Worm (Caenorhabditis elegans) whole organism, young adult: ENCODE data around the gene C49F5.8.
A peak's percentile ranks its signal among the peaks of the same experiment; 100 is the strongest.
"Not testable (repeated sequence)": the region's sequence is repeated elsewhere in the genome, so short reads cannot be mapped to it uniquely, and the experiment has no call there.

Experiments
- B0261.1 ChIP-seq: sonication (generic microtip); optimal IDR thresholded peaks from 2 replicates; lab custom pipeline; 2016; ENCODE audit warnings: mild to moderate bottlenecking, missing genetic modification characterization, moderate library complexity, missing compliant biosample characterization
- F22D6.2 ChIP-seq: sonication (generic microtip); optimal IDR thresholded peaks from 2 replicates; lab custom pipeline; 2016; ENCODE audit warnings: mild to moderate bottlenecking, missing genetic modification characterization, missing compliant biosample characterization
- F23B12.7 ChIP-seq: sonication (generic microtip); optimal IDR thresholded peaks from 2 replicates; lab custom pipeline; 2017; ENCODE audit warnings: missing genetic modification characterization, mild to moderate bottlenecking, missing compliant biosample characterization, antibody characterized with exemption, moderate library complexity; ENCODE audit not compliant: insufficient read depth
- F33H1.4 ChIP-seq: fragments of 200-800 bp; sonication (Bioruptor generic); IDR thresholded peaks from 2 replicates; pipeline ENCODE4 v1.3.6; 2022; ENCODE audit warnings: missing genetic modification reagents, missing genetic modification characterization, missing compliant biosample characterization
- F37B4.10 ChIP-seq: fragments of 200-800 bp; sonication (Bioruptor generic); IDR thresholded peaks from 2 replicates; pipeline ENCODE4 v1.3.6; 2022; ENCODE audit warnings: missing genetic modification characterization, missing compliant biosample characterization
- F39B2.1 ChIP-seq: fragments of 200-800 bp; sonication (Bioruptor generic); IDR thresholded peaks from 2 replicates; pipeline ENCODE4 v1.3.6; 2022; ENCODE audit warnings: missing genetic modification reagents, missing genetic modification characterization, missing compliant biosample characterization
- F57A8.1 ChIP-seq: fragments of 200-800 bp; sonication (Bioruptor generic); optimal IDR thresholded peaks from 2 replicates; lab custom pipeline; 2018; ENCODE audit warnings: mild to moderate bottlenecking, missing genetic modification characterization, moderate library complexity, missing compliant biosample characterization
- Y53F4B.3 ChIP-seq: fragments of 200-800 bp; sonication (Bioruptor generic); IDR thresholded peaks from 2 replicates; pipeline ENCODE4 v1.3.6; 2022; ENCODE audit warnings: missing genetic modification reagents, missing genetic modification characterization, missing compliant biosample characterization
- Y53G8AR.9 ChIP-seq: fragments of 200-800 bp; sonication (Bioruptor generic); conservative IDR thresholded peaks from 2 replicates; pipeline ENCODE4 v1.3.6; 2022; ENCODE audit warnings: missing genetic modification reagents, missing genetic modification characterization, missing compliant biosample characterization
- Y56A3A.18 ChIP-seq: fragments of 200-800 bp; sonication (Bioruptor generic); IDR thresholded peaks from 2 replicates; pipeline ENCODE4 v1.3.6; 2022; ENCODE audit warnings: missing genetic modification reagents, missing genetic modification characterization, missing compliant biosample characterization
- Y79H2A.3 ChIP-seq: fragments of 200-800 bp; sonication (Bioruptor generic); conservative IDR thresholded peaks from 2 replicates; pipeline ENCODE4 v1.3.6; 2022; ENCODE audit warnings: missing genetic modification reagents, missing genetic modification characterization, missing compliant biosample characterization
- aptf-2 ChIP-seq: fragments of 200-800 bp; sonication (Bioruptor generic); conservative IDR thresholded peaks from 2 replicates; pipeline ENCODE4 v1.3.6; 2022; ENCODE audit warnings: missing genetic modification reagents, missing genetic modification characterization, missing compliant biosample characterization
- atf-7 ChIP-seq: sonication (generic microtip); optimal IDR thresholded peaks from 2 replicates; lab custom pipeline; 2017; ENCODE audit warnings: mild to moderate bottlenecking, missing genetic modification characterization, missing compliant biosample characterization
- attf-3 ChIP-seq: fragments of 200-800 bp; sonication (Bioruptor generic); conservative IDR thresholded peaks from 2 replicates; pipeline ENCODE4 v1.3.6; 2022; ENCODE audit warnings: missing genetic modification reagents, missing genetic modification characterization, missing compliant biosample characterization
- attf-5 ChIP-seq: fragments of 200-800 bp; sonication (Bioruptor generic); optimal IDR thresholded peaks from 2 replicates; lab custom pipeline; 2018; ENCODE audit warnings: mild to moderate bottlenecking, missing genetic modification characterization, missing compliant biosample characterization
- bed-2 ChIP-seq: fragments of 200-800 bp; sonication (Bioruptor generic); IDR thresholded peaks from 2 replicates; pipeline ENCODE4 v1.3.6; 2022; ENCODE audit warnings: missing genetic modification reagents, missing genetic modification characterization, missing compliant biosample characterization
- ceh-58 ChIP-seq: fragments of 200-800 bp; sonication (Bioruptor generic); IDR thresholded peaks from 2 replicates; pipeline ENCODE4 v1.3.6; 2022; ENCODE audit warnings: missing genetic modification characterization, missing compliant biosample characterization
- ceh-79 ChIP-seq: sonication (generic microtip); optimal IDR thresholded peaks from 2 replicates; lab custom pipeline; 2017; ENCODE audit warnings: mild to moderate bottlenecking, missing genetic modification characterization, missing compliant biosample characterization
- ceh-91 ChIP-seq: fragments of 200-800 bp; sonication (Bioruptor generic); IDR thresholded peaks from 2 replicates; pipeline ENCODE4 v1.3.6; 2022; ENCODE audit warnings: missing genetic modification reagents, missing genetic modification characterization, missing compliant biosample characterization
- chd-7 ChIP-seq: sonication (generic microtip); optimal IDR thresholded peaks from 2 replicates; lab custom pipeline; 2016; ENCODE audit warnings: mild to moderate bottlenecking, missing genetic modification characterization, moderate library complexity, missing compliant biosample characterization
- dpff-1 ChIP-seq: sonication (generic microtip); optimal IDR thresholded peaks from 2 replicates; lab custom pipeline; 2017; ENCODE audit warnings: mild to moderate bottlenecking, missing genetic modification characterization, missing compliant biosample characterization
- fkh-3 ChIP-seq: sonication (generic microtip); optimal IDR thresholded peaks from 2 replicates; lab custom pipeline; 2016; ENCODE audit warnings: mild to moderate bottlenecking, missing genetic modification characterization, missing compliant biosample characterization
- hmg-1.2 ChIP-seq: fragments of 200-800 bp; sonication (Bioruptor generic); IDR thresholded peaks from 2 replicates; pipeline ENCODE4 v1.3.6; 2022; ENCODE audit warnings: missing genetic modification reagents, missing genetic modification characterization, missing compliant biosample characterization
- hrde-1 ChIP-seq: sonication (generic microtip); optimal IDR thresholded peaks from 2 replicates; lab custom pipeline; 2016; ENCODE audit warnings: missing genetic modification characterization, mild to moderate bottlenecking, missing compliant biosample characterization, moderate library complexity, missing genotype, missing genetic modification reagents, borderline replicate concordance
- let-526 ChIP-seq: fragments of 200-800 bp; sonication (Bioruptor generic); IDR thresholded peaks from 2 replicates; pipeline ENCODE4 v1.3.6; 2022; ENCODE audit warnings: missing genetic modification reagents, missing genetic modification characterization, missing compliant biosample characterization
- let-607 ChIP-seq, 2 experiments: fragments of 200-800 bp in 1 of 2; sonication (Bioruptor generic) in 1 of 2; sonication (generic microtip) in 1 of 2; optimal IDR thresholded peaks; 2 replicates each; lab custom pipeline; 2016 to 2018; ENCODE audit warnings: mild to moderate bottlenecking in 2 of 2, missing compliant biosample characterization in 2 of 2, missing genetic modification characterization in 2 of 2, moderate library complexity in 2 of 2, missing genotype in 1 of 2
- lin-40 ChIP-seq: sonication (generic microtip); optimal IDR thresholded peaks from 2 replicates; lab custom pipeline; 2016; ENCODE audit warnings: missing genetic modification characterization, mild to moderate bottlenecking, missing compliant biosample characterization, missing genotype, missing genetic modification reagents
- madf-10 ChIP-seq: sonication (generic microtip); optimal IDR thresholded peaks from 2 replicates; lab custom pipeline; 2016; ENCODE audit warnings: mild to moderate bottlenecking, missing genetic modification characterization, missing compliant biosample characterization
- madf-6 ChIP-seq: fragments of 200-800 bp; sonication (Bioruptor generic); IDR thresholded peaks from 2 replicates; pipeline ENCODE4 v1.3.6; 2022; ENCODE audit warnings: missing genetic modification reagents, missing genetic modification characterization, missing compliant biosample characterization
- mes-4 ChIP-seq: sonication (generic microtip); optimal IDR thresholded peaks from 2 replicates; lab custom pipeline; 2016; ENCODE audit warnings: missing genotype, missing genetic modification characterization, missing compliant biosample characterization
- nfya-1 ChIP-seq: sonication (generic microtip); optimal IDR thresholded peaks from 2 replicates; lab custom pipeline; 2017; ENCODE audit warnings: antibody characterized with exemption, missing compliant biosample characterization, missing genetic modification characterization, borderline replicate concordance; ENCODE audit not compliant: insufficient read depth
- nhr-27 ChIP-seq: fragments of 200-800 bp; sonication (Bioruptor generic); optimal IDR thresholded peaks from 2 replicates; lab custom pipeline; 2018; ENCODE audit warnings: mild to moderate bottlenecking, missing genetic modification characterization, moderate library complexity, missing compliant biosample characterization
- nhr-80 ChIP-seq: sonication (generic microtip); optimal IDR thresholded peaks from 2 replicates; lab custom pipeline; 2016; ENCODE audit warnings: missing genetic modification characterization, missing compliant biosample characterization
- sdz-38 ChIP-seq: sonication (generic microtip); optimal IDR thresholded peaks from 2 replicates; lab custom pipeline; 2016; ENCODE audit warnings: missing genotype, missing genetic modification characterization, missing compliant biosample characterization
- snpc-1.3 ChIP-seq: sonication (generic microtip); optimal IDR thresholded peaks from 2 replicates; lab custom pipeline; 2017; ENCODE audit warnings: missing genetic modification characterization, mild to moderate bottlenecking, missing compliant biosample characterization, antibody characterized with exemption, moderate library complexity, missing genotype, missing genetic modification reagents; ENCODE audit not compliant: insufficient read depth
- somi-1 ChIP-seq: fragments of 200-800 bp; sonication (Bioruptor generic); optimal IDR thresholded peaks from 2 replicates; lab custom pipeline; 2018; ENCODE audit warnings: mild to moderate bottlenecking, missing genetic modification characterization, missing compliant biosample characterization
- sptf-2 ChIP-seq: fragments of 200-800 bp; sonication (Bioruptor generic); optimal IDR thresholded peaks from 2 replicates; lab custom pipeline; 2018; ENCODE audit warnings: mild to moderate bottlenecking, missing genetic modification characterization, missing compliant biosample characterization
- xnd-1 ChIP-seq: sonication (generic microtip); optimal IDR thresholded peaks from 2 replicates; lab custom pipeline; 2016; ENCODE audit warnings: missing genotype, missing genetic modification reagents, missing genetic modification characterization, missing compliant biosample characterization
- ztf-22 ChIP-seq: fragments of 200-800 bp; sonication (Bioruptor generic); optimal IDR thresholded peaks from 2 replicates; lab custom pipeline; 2018; ENCODE audit warnings: mild to moderate bottlenecking, missing genetic modification characterization, moderate library complexity, missing compliant biosample characterization
- ztf-6 ChIP-seq: fragments of 200-800 bp; sonication (Bioruptor generic); IDR thresholded peaks from 2 replicates; pipeline ENCODE4 v1.3.6; 2022; ENCODE audit warnings: missing genetic modification reagents, missing genetic modification characterization, missing compliant biosample characterization

Gene C49F5.8

DNA sequence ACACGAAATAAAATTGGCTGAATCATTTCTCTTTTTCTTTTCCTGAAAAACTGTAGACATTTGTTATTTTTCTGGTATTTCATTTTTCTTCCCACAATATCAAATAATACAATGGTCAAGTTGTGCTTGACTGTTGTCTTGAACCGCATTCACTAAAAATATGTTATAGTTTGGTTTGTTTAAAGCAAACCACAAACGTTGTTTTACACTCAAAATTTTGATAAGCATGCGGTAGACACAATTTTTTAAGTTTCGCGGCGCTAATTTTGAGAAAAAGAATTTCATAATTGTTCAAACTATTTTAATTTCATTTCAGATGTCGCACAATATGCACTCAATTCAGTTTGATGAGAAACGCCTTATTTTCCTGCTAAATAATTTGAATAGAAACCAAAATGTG, 4.8 kb upstream of the C49F5.8 start, which contains the start of gene T08D10.3:
T08D10.3 (plus strand) TSS at position 301 of the 400 bp plus-strand sequence.
- TF ChIP-seq let-526: no peak
- no peak for TF ChIP-seq Y53F4B.3 (GFP tag; lab: Robert Waterston, UW)
- TF ChIP-seq attf-5 (GFP tag; lab: Kevin White, UChicago): no peak
- TF ChIP-seq B0261.1 (tag; lab: Kevin White, UChicago): no peak
- no peak for TF ChIP-seq snpc-1.3 (tag; lab: Kevin White, UChicago)
- TF ChIP-seq nhr-80 (tag; lab: Kevin White, UChicago): peak; percentile 8
- TF ChIP-seq Y79H2A.3: no peak
- TF ChIP-seq ceh-91: no peak
- TF ChIP-seq ztf-6: no peak

DNA sequence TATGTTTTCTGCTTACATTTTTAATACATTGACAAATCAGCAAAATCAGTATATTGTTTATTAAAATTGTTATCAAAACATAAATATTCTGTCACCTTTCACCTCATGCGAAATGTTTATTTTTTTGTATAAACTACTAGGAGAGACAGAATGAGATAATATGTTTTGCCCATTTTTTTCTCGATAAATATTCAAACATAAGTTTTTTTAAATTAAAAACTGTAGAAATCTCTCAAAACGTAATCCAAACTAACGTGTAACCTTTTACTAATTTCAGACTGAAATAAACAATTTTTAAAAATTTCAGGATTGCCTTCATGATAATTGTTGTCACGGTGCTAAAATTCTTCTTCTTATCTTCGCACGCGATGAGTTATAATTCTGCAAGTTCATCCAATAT, 2.7 kb upstream of the C49F5.8 start, which contains the start of gene T08D10.5:
T08D10.5 (plus strand) TSS at position 301 of the 400 bp plus-strand sequence.
- TF ChIP-seq F33H1.4 (no peak), F22D6.2 (tag; lab: Kevin White, UChicago) (no peak)
- TF ChIP-seq, all 124 proteins: peak for 0

DNA sequence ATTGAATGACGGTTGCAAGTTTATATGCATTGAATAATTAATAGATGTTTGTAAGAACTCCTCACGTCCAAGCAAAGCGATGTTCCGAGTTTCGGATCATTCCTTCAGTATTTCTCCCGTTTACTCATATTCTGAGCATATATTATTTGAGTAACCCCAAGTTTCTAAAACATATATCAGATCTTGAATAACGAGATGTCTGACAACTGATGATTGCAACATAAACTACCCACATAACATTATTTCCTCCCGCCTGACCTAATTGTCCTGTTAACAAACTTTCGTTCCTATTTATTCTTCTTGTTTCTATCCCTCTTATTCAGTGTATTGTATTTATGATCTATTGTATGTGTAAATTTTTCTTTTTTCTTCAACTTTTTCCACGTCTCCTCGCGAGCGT, 1.2 kb downstream of the C49F5.8 start, which contains the start of gene C49F5.13:
C49F5.13 (plus strand) TSS at position 301 of the 400 bp plus-strand sequence.
- not testable (repeated sequence) for TF ChIP-seq lin-40 (tag; lab: Kevin White, UChicago); ceh-79; F23B12.7 (tag; lab: Kevin White, UChicago)
- TF ChIP-seq, all 124 proteins: peak for 0; not testable (repeated sequence) for 124

DNA sequence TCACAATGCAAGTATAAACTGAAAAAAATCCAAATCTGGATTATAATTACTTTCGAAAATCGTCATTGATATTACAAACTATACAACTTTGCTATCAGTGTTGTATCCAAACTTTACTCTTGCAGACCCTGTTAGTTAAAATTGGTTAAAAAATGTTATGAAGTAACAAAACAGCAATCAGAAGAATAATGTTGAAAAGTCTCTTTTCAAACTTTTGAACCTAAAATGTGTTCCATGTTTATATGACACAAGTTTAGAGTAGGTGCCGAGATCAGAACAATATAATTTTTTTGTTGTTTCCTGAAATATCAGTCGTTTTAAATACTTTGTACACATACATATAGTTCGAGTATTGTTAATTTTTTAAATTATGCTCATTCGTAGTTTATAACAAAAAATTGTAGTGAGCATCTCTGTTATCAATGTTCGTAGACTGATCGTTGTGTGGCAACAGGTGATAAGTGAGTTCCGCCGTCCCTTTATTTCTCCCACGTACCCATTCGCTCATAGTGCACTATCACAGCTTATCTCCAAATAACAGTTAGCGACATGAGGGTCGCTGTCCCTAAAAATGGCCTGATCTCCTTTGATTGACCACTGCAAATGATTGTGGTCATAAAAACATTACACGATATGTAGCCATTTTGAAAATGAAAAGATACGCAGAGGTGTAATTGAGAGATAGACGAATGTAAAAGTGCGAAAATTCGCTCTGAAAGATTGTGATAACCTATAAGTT, 2.3 kb downstream of the C49F5.8 start:
- no peak for TF ChIP-seq ceh-58 (GFP tag; lab: Robert Waterston, UW)
- TF ChIP-seq atf-7 (tag; lab: Kevin White, UChicago): peak; percentile 40
- no peak for TF ChIP-seq ceh-91
- TF ChIP-seq let-607 (tag; optimal IDR thresholded peaks at IDR 0.05; lab: Kevin White, UChicago): peak in 1 of 2 experiments; percentile 1
- no peak for TF ChIP-seq nhr-27
- no peak for TF ChIP-seq fkh-3 (tag; lab: Kevin White, UChicago)
- TF ChIP-seq sptf-2: no peak
- peak; percentile 22 for TF ChIP-seq chd-7
- TF ChIP-seq F37B4.10: no peak
- TF ChIP-seq xnd-1: no peak
- no peak for TF ChIP-seq Y56A3A.18
- TF ChIP-seq attf-3 (GFP tag; lab: Robert Waterston, UW): no peak
- TF ChIP-seq F39B2.1 (GFP tag; lab: Robert Waterston, UW): no peak
- no peak for TF ChIP-seq hmg-1.2 (GFP tag; lab: Robert Waterston, UW)
- TF ChIP-seq somi-1 (GFP tag; lab: Kevin White, UChicago): no peak
- TF ChIP-seq F57A8.1 (GFP tag; lab: Kevin White, UChicago): no peak
- peak; percentile 94 for TF ChIP-seq nhr-80 (tag; lab: Kevin White, UChicago)
- TF ChIP-seq madf-6 (GFP tag; lab: Robert Waterston, UW): no peak
- no peak for TF ChIP-seq bed-2 (GFP tag; lab: Robert Waterston, UW)
- TF ChIP-seq sdz-38 (tag; lab: Kevin White, UChicago): no peak
- no peak for TF ChIP-seq ztf-6
- no peak for TF ChIP-seq F33H1.4
- peak; percentile 9 for TF ChIP-seq madf-10 (tag; lab: Kevin White, UChicago)
- no peak for TF ChIP-seq mes-4
- TF ChIP-seq lin-40 (tag; lab: Kevin White, UChicago): peak; percentile 8
- peak; percentile 68 for TF ChIP-seq ztf-22 (GFP tag; lab: Kevin White, UChicago)
- no peak for TF ChIP-seq aptf-2 (GFP tag; lab: Robert Waterston, UW)
- TF ChIP-seq hrde-1 (tag; lab: Kevin White, UChicago): no peak
- TF ChIP-seq Y53G8AR.9 (GFP tag; lab: Robert Waterston, UW): peak; percentile 57; the same call in 1 of the 2 replicates
- TF ChIP-seq nfya-1 (tag; lab: Kevin White, UChicago): no peak
- TF ChIP-seq let-526: no peak
- TF ChIP-seq dpff-1 (tag; lab: Kevin White, UChicago): no peak
